Worm (Caenorhabditis elegans) whole organism, mixed stage, embryonic: ENCODE data around the gene mig-32.

Source experiments
- ceh-83 ChIP-seq: fragments of 200-800 bp; sonication (Bioruptor generic); optimal IDR thresholded peaks from 2 replicates; lab custom pipeline; 2018; ENCODE audit warnings: mild to moderate bottlenecking, missing genetic modification characterization, missing compliant biosample characterization
- lsy-2 ChIP-seq: fragments of 150-350 bp; optimal IDR thresholded peaks from 2 replicates; lab custom pipeline; 2014; ENCODE audit warnings: missing biosample characterization, missing genetic modification characterization
- mab-5 ChIP-seq: fragments of 150-350 bp; optimal IDR thresholded peaks from 2 replicates; lab custom pipeline; 2014; ENCODE audit warnings: missing biosample characterization, missing genetic modification characterization
- nhr-12 ChIP-seq: fragments of 150-350 bp; optimal IDR thresholded peaks from 2 replicates; lab custom pipeline; 2014; ENCODE audit warnings: missing biosample characterization, missing genetic modification characterization
- nhr-28 ChIP-seq: fragments of 150-350 bp; optimal IDR thresholded peaks from 2 replicates; lab custom pipeline; 2014; ENCODE audit warnings: missing biosample characterization, missing genetic modification characterization
- nhr-76 ChIP-seq: sonication (generic microtip); optimal IDR thresholded peaks from 2 replicates; lab custom pipeline; 2017; ENCODE audit warnings: missing biosample characterization, missing genetic modification characterization
- tbx-8 ChIP-seq: fragments of 200-800 bp; sonication (Bioruptor generic); optimal IDR thresholded peaks from 2 replicates; lab custom pipeline; 2018; ENCODE audit warnings: mild to moderate bottlenecking, missing genetic modification characterization, moderate library complexity, missing compliant biosample characterization
- unc-62 ChIP-seq: fragments of 150-350 bp; optimal IDR thresholded peaks from 2 replicates; lab custom pipeline; 2014; ENCODE audit warnings: missing biosample characterization, missing genetic modification reagents, missing genetic modification characterization

DNA sequence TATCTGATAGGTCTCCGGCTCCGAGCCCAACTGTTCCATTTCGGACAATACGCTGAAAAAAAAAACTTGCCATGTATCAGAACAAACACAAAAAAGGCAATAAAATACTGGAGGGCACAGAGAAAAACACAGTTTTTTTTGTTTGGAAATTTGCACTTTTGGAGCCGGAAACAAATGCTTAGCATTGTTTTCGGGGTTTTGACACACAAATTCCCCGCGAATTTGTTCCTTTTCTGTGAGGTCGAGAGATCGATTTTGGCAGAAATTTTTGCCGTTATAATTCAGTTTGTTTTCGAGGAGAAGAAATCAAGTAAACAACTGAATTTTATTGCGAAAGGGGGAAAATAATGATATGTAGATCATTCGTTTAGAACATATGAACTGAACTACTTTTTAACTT is 35.4 kb downstream of the mig-32 start, which contains the start of gene K08E4.2:
- TF ChIP-seq unc-62 (no peak), nhr-76 (tag; lab: Kevin White, UChicago) (no peak), mab-5 (tag; lab: Kevin White, UChicago) (no peak), nhr-12 (tag; lab: Kevin White, UChicago) (no peak), lsy-2 (tag; lab: Kevin White, UChicago) (no peak), nhr-28 (tag; lab: Kevin White, UChicago) (no peak), ceh-83 (no peak), tbx-8 (GFP tag; lab: Kevin White, UChicago) (no peak)
